Worm (Caenorhabditis elegans): Measurements from ENCODE around the gene nstp-8.

nstp-8 gene

DNA sequence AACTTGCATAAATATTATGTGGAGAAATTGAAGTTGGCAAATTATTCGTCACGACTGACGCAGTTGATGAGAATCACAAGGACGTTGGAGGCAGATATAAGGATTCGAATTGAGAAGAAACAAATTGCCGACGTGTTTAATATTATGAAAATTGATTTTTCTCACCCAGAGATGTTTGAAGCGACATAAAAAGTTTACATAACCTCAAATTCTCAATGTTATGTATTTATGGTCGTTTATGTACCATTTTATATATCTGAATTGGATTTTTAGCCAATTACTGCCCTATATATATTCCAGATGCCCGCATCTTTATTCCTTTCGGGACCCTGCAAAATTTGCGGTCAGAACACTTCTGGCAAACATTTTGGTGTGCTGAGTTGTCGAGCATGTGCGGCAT, 13.3 kb downstream of the nstp-8 start, which contains the start of gene nhr-126 (continued):
- TF ChIP-seq Y95B8A.8 (GFP tag; IDR thresholded peaks at IDR 0.05) (no peak), F52B5.7 (tag; optimal IDR thresholded peaks at IDR 0.05) (no peak)

- no peak for TF ChIP-seq snpc-1.1 (tag; optimal IDR thresholded peaks at IDR 0.05; ENCODE audit: insufficient read depth)
- TF ChIP-seq nhr-80 (tag; optimal IDR thresholded peaks at IDR 0.05), result peak; percentile 4
- TF ChIP-seq T26A5.8 (tag; optimal IDR thresholded peaks at IDR 0.05), result no peak
- no peak for TF ChIP-seq xnd-1 (tag; optimal IDR thresholded peaks at IDR 0.05)
- no peak for TF ChIP-seq ceh-58 (GFP tag; IDR thresholded peaks at IDR 0.05)
- TF ChIP-seq tbp1 (GFP tag; optimal IDR thresholded peaks at IDR 0.05), result no peak
- peak; percentile 52; the same call in 1 of the 2 replicates for TF ChIP-seq hmg-1.2 (GFP tag; IDR thresholded peaks at IDR 0.05)
- peak; percentile 34 for TF ChIP-seq attf-5 (GFP tag; optimal IDR thresholded peaks at IDR 0.05)
- TF ChIP-seq ceh-100 (GFP tag; IDR thresholded peaks at IDR 0.05), result no peak
- TF ChIP-seq ztf-18 (tag; optimal IDR thresholded peaks at IDR 0.05), result no peak
- TF ChIP-seq F55B11.4 (tag; optimal IDR thresholded peaks at IDR 0.05; ENCODE audit: borderline replicate concordance, insufficient read depth), result no peak
- TF ChIP-seq ztf-26 (tag; optimal IDR thresholded peaks at IDR 0.05), result no peak
- TF ChIP-seq nfyb-1 (GFP tag; IDR thresholded peaks at IDR 0.05), result no peak
- TF ChIP-seq Y53F4B.3 (GFP tag; IDR thresholded peaks at IDR 0.05), result no peak
- TF ChIP-seq let-526 (GFP tag; IDR thresholded peaks at IDR 0.05), result no peak
- TF ChIP-seq K12H6.12 (tag; optimal IDR thresholded peaks at IDR 0.05), result no peak
- no peak for TF ChIP-seq lin-40 (tag; optimal IDR thresholded peaks at IDR 0.05)
- TF ChIP-seq B0336.3 (GFP tag; IDR thresholded peaks at IDR 0.05), result no peak
- no peak for TF ChIP-seq cebp-1 (GFP tag; IDR thresholded peaks at IDR 0.05)
- TF ChIP-seq cebp-1 (tag; optimal IDR thresholded peaks at IDR 0.05), result peak; percentile 25
- TF ChIP-seq hlh-26 (GFP tag; conservative IDR thresholded peaks at IDR 0.05), result no peak
- no peak for TF ChIP-seq B0035.1 (tag; optimal IDR thresholded peaks at IDR 0.05)
- TF ChIP-seq nhr-90 (tag; optimal IDR thresholded peaks at IDR 0.05), result no peak
- no peak for TF ChIP-seq D2030.7 (GFP tag; IDR thresholded peaks at IDR 0.05)
- TF ChIP-seq attf-6 (GFP tag; IDR thresholded peaks at IDR 0.05), result no peak
- TF ChIP-seq lsy-27 (tag; optimal IDR thresholded peaks at IDR 0.05; ENCODE audit: borderline replicate concordance, insufficient read depth), result no peak
- no peak for TF ChIP-seq F33H1.4 (GFP tag; IDR thresholded peaks at IDR 0.05)
- TF ChIP-seq F23B12.7 (tag; optimal IDR thresholded peaks at IDR 0.05; ENCODE audit: insufficient read depth), result no peak
- TF ChIP-seq madf-3 (GFP tag; IDR thresholded peaks at IDR 0.05), result no peak
- TF ChIP-seq T07F8.4 (tag; optimal IDR thresholded peaks at IDR 0.05), result no peak
- no peak for TF ChIP-seq lir-1 (GFP tag; conservative IDR thresholded peaks at IDR 0.05)
- TF ChIP-seq ekl-4 (GFP tag; IDR thresholded peaks at IDR 0.05), result no peak
- TF ChIP-seq C17E4.6 (GFP tag; IDR thresholded peaks at IDR 0.05), result no peak
These were observed 15.5 kb downstream of the nstp-8 start, which contains the start of gene nhr-134 for ce11 chrV:2230912-2231311. Gene nhr-134 (plus strand): TSS chrV:2231223.

ce11 chrV:2233177-2233576, 17.7 kb downstream of the nstp-8 start, which contains the start of gene nhr-96:
Gene nhr-96 (plus strand): TSS chrV:2233477.
- no peak for TF ChIP-seq hlh-12 (tag; optimal IDR thresholded peaks at IDR 0.05)
- no peak for TF ChIP-seq F57A8.1 (GFP tag; optimal IDR thresholded peaks at IDR 0.05)
- no peak for TF ChIP-seq lin-26 (GFP tag; IDR thresholded peaks at IDR 0.05)
- TF ChIP-seq ceh-91 (GFP tag; IDR thresholded peaks at IDR 0.05), result no peak
- no peak for TF ChIP-seq dpl-1 (GFP tag; optimal IDR thresholded peaks at IDR 0.05)
- no peak for TF ChIP-seq F10E7.11 (tag; optimal IDR thresholded peaks at IDR 0.05)
- no peak for TF ChIP-seq hrde-1 (tag; optimal IDR thresholded peaks at IDR 0.05; ENCODE audit: borderline replicate concordance)
- no peak for TF ChIP-seq hmg-20 (GFP tag; IDR thresholded peaks at IDR 0.05)
- TF ChIP-seq nfyb-1 (GFP tag; IDR thresholded peaks at IDR 0.05), result no peak
- TF ChIP-seq ztf-3 (GFP tag; optimal IDR thresholded peaks at IDR 0.05), result no peak
- TF ChIP-seq tbx-9 (tag; optimal IDR thresholded peaks at IDR 0.05; ENCODE audit: borderline replicate concordance), result no peak
- no peak for TF ChIP-seq F52B5.7 (tag; optimal IDR thresholded peaks at IDR 0.05)
- no peak for TF ChIP-seq nhr-179 (tag; optimal IDR thresholded peaks at IDR 0.05)
- no peak for TF ChIP-seq B0019.2 (GFP tag; conservative IDR thresholded peaks at IDR 0.05)
- TF ChIP-seq pha-4 (tag; optimal IDR thresholded peaks at IDR 0.05), result no peak
- TF ChIP-seq lag-1 (GFP tag; IDR thresholded peaks at IDR 0.05), result no peak
